Worm (Caenorhabditis elegans): ENCODE measurements around the gene srh-63.

- TF ChIP-seq him-1 (tag; optimal IDR thresholded peaks at IDR 0.05) (no peak), W03F9.2 (tag; optimal IDR thresholded peaks at IDR 0.05) (no peak), dao-5 (tag; optimal IDR thresholded peaks at IDR 0.05) (no peak)
These were observed 39.1 kb downstream of the srh-63 start for ce11 chrIV:14562649-14563268.
